Worm (Caenorhabditis elegans) whole organism, L2 larva: ENCODE data around the gene sup-10.

ENCODE experiments used
- F13H6.1 ChIP-seq: sonication (generic microtip); optimal IDR thresholded peaks from 2 replicates; lab custom pipeline; 2016; ENCODE audit warnings: missing genetic modification characterization, missing compliant biosample characterization
- ama-1 ChIP-seq: fragments of 150-350 bp; optimal IDR thresholded peaks from 2 replicates; lab custom pipeline; 2018; ENCODE audit warnings: inconsistent platforms
- elt-3 ChIP-seq: sonication (generic microtip); optimal IDR thresholded peaks from 2 replicates; lab custom pipeline; 2017; ENCODE audit warnings: missing biosample characterization, missing genetic modification characterization
- snpc-4 ChIP-seq: fragments of 150-350 bp; optimal IDR thresholded peaks from 2 replicates; lab custom pipeline; 2014; ENCODE audit warnings: missing biosample characterization, missing genetic modification characterization
- unc-39 ChIP-seq: fragments of 150-350 bp; optimal IDR thresholded peaks from 2 replicates; lab custom pipeline; 2014; ENCODE audit warnings: missing biosample characterization, missing genetic modification characterization
- unc-62 ChIP-seq: fragments of 150-350 bp; optimal IDR thresholded peaks from 2 replicates; lab custom pipeline; 2014; ENCODE audit warnings: missing biosample characterization, missing genetic modification reagents, missing genetic modification characterization
- zag-1 ChIP-seq: fragments of 150-350 bp; optimal IDR thresholded peaks from 2 replicates; lab custom pipeline; 2014; ENCODE audit warnings: missing biosample characterization, missing genetic modification characterization

- TF ChIP-seq snpc-4 (tag; lab: Kevin White, UChicago) (no peak), unc-39 (tag; lab: Kevin White, UChicago) (no peak), zag-1 (tag; lab: Kevin White, UChicago) (no peak), ama-1 (no peak), elt-3 (no peak), F13H6.1 (tag; lab: Kevin White, UChicago) (no peak), unc-62 (no peak)
Observed at ce11 chrX:17562195-17562594, 34.1 kb downstream of the sup-10 start.
